Fruit fly (Drosophila melanogaster): ENCODE data around the gene P58IPK.
A peak's percentile ranks its signal among the peaks of the same experiment; 100 is the strongest.

Gene P58IPK

dm6 chr3R:9586663-9587248 is at the start of gene P58IPK:
TSS of gene P58IPK (plus strand) at chr3R:9586942.
- peak; percentile 59 for TF ChIP-seq HLH106 (tag; optimal IDR thresholded peaks at IDR 0.05)
- peak; percentile 28 for TF ChIP-seq CG9705 (GFP tag; optimal IDR thresholded peaks at IDR 0.05)
- peak; percentile 32 for TF ChIP-seq Sp1 (GFP tag; optimal IDR thresholded peaks at IDR 0.05)
- peak; percentile 72 for TF ChIP-seq Jra (GFP tag; optimal IDR thresholded peaks at IDR 0.05)
- TF ChIP-seq pan (optimal IDR thresholded peaks at IDR 0.05) = no peak
- peak; percentile 68 for TF ChIP-seq rgr (GFP tag; optimal IDR thresholded peaks at IDR 0.05)
- TF ChIP-seq sv (GFP tag; optimal IDR thresholded peaks at IDR 0.05) = peak; percentile 36
- no peak for TF ChIP-seq Dfd (GFP tag; optimal IDR thresholded peaks at IDR 0.05)
- TF ChIP-seq Vsx2 (GFP tag; optimal IDR thresholded peaks at IDR 0.05; ENCODE audit: partially characterized antibody) = no peak
- no peak for TF ChIP-seq lola (GFP tag; optimal IDR thresholded peaks at IDR 0.05)
- peak; percentile 89 for TF ChIP-seq Myc (optimal IDR thresholded peaks at IDR 0.05)
- TF ChIP-seq Hr83 (GFP tag; optimal IDR thresholded peaks at IDR 0.05; ENCODE audit: poor library complexity, severe bottlenecking) = peak; percentile 83
- TF ChIP-seq foxo (GFP tag; optimal IDR thresholded peaks at IDR 0.05) = peak in 1 of 2 experiments; percentile 66
- no peak for TF ChIP-seq Mio (GFP tag; optimal IDR thresholded peaks at IDR 0.05)
- TF ChIP-seq GATAd (GFP tag; optimal IDR thresholded peaks at IDR 0.05) = peak; percentile 38
- peak; percentile 53 for TF ChIP-seq ey (GFP tag; optimal IDR thresholded peaks at IDR 0.05)
- TF ChIP-seq dsf (GFP tag; optimal IDR thresholded peaks at IDR 0.05; ENCODE audit: borderline replicate concordance) = peak; percentile 33
- peak; percentile 46 for TF ChIP-seq CG32264 (GFP tag; optimal IDR thresholded peaks at IDR 0.05)
- peak; percentile 91 for TF ChIP-seq woc (GFP tag; optimal IDR thresholded peaks at IDR 0.05)
- TF ChIP-seq sage (GFP tag; optimal IDR thresholded peaks at IDR 0.05) = peak; percentile 52
- no peak for TF ChIP-seq Abd-B (GFP tag; optimal IDR thresholded peaks at IDR 0.05)
- TF ChIP-seq br (GFP tag; optimal IDR thresholded peaks at IDR 0.05) = peak; percentile 60
- TF ChIP-seq dmrt93B (GFP tag; optimal IDR thresholded peaks at IDR 0.05) = peak; percentile 14
- no peak for TF ChIP-seq tai (GFP tag; optimal IDR thresholded peaks at IDR 0.05)
- peak; percentile 71 for TF ChIP-seq h (GFP tag; optimal IDR thresholded peaks at IDR 0.05)
- peak; percentile 35 for TF ChIP-seq psq (GFP tag; optimal IDR thresholded peaks at IDR 0.05)
- no peak for TF ChIP-seq jim (GFP tag; optimal IDR thresholded peaks at IDR 0.05)
- TF ChIP-seq Rel (GFP tag; optimal IDR thresholded peaks at IDR 0.05) = no peak
- TF ChIP-seq Rel (tag; optimal IDR thresholded peaks at IDR 0.05) = peak; percentile 33

dm6 chr3R:9543495-9544180 is 43.1 kb upstream of the P58IPK start:
- no peak for TF ChIP-seq GATAd (GFP tag; optimal IDR thresholded peaks at IDR 0.05)
- TF ChIP-seq N (GFP tag; optimal IDR thresholded peaks at IDR 0.05) = peak; percentile 29

- TF ChIP-seq ey (GFP tag; optimal IDR thresholded peaks at IDR 0.05) (no peak), Hnf4 (GFP tag; optimal IDR thresholded peaks at IDR 0.05) (no peak), Dfd (GFP tag; optimal IDR thresholded peaks at IDR 0.05) (peak; percentile 82)
Observed at dm6 chr3R:9546808-9547381, 39.8 kb upstream of the P58IPK start.

- TF ChIP-seq Dif (GFP tag; optimal IDR thresholded peaks at IDR 0.05; ENCODE audit: partially characterized antibody) (no peak), N (GFP tag; optimal IDR thresholded peaks at IDR 0.05) (no peak)
Observed at dm6 chr3R:9548769-9549168, 38.0 kb upstream of the P58IPK start.
